Worm (Caenorhabditis elegans) whole organism, mixed stage, embryonic: ENCODE measurements around the gene K03A11.5.
A peak's percentile ranks its signal among the peaks of the same experiment; 100 is the strongest.

Experiments used
- M03D4.4 ChIP-seq: sonication (generic microtip); optimal IDR thresholded peaks from 2 replicates; lab custom pipeline; 2017; ENCODE audit warnings: mild to moderate bottlenecking, missing genetic modification characterization, missing compliant biosample characterization
- bed-3 ChIP-seq: fragments of 200-800 bp; sonication (Bioruptor generic); optimal IDR thresholded peaks from 3 replicates; lab custom pipeline; 2018; ENCODE audit warnings: mild to moderate bottlenecking, missing genetic modification characterization, moderate library complexity, missing compliant biosample characterization
- ceh-39 ChIP-seq: fragments of 150-350 bp; optimal IDR thresholded peaks from 2 replicates; lab custom pipeline; 2014; ENCODE audit warnings: missing biosample characterization, missing genetic modification characterization
- ceh-43 ChIP-seq: fragments of 200-800 bp; sonication (Bioruptor generic); optimal IDR thresholded peaks from 2 replicates; lab custom pipeline; 2018; ENCODE audit warnings: mild to moderate bottlenecking, missing genetic modification characterization, moderate library complexity, missing compliant biosample characterization
- ceh-83 ChIP-seq: fragments of 200-800 bp; sonication (Bioruptor generic); optimal IDR thresholded peaks from 2 replicates; lab custom pipeline; 2018; ENCODE audit warnings: mild to moderate bottlenecking, missing genetic modification characterization, missing compliant biosample characterization
- ces-1 ChIP-seq: fragments of 150-350 bp; optimal IDR thresholded peaks from 2 replicates; lab custom pipeline; 2014; ENCODE audit warnings: missing biosample characterization, missing genetic modification reagents, missing genetic modification characterization
- cnd-1 ChIP-seq: fragments of 200-800 bp; sonication (Bioruptor generic); optimal IDR thresholded peaks from 2 replicates; lab custom pipeline; 2018; ENCODE audit warnings: mild to moderate bottlenecking, missing genetic modification characterization, missing compliant biosample characterization
- drap-1 ChIP-seq: fragments of 200-800 bp; sonication (Bioruptor generic); optimal IDR thresholded peaks from 3 replicates; lab custom pipeline; 2018; ENCODE audit warnings: mild to moderate bottlenecking, missing genetic modification characterization, missing compliant biosample characterization
- elt-1 ChIP-seq: sonication (generic microtip); optimal IDR thresholded peaks from 2 replicates; lab custom pipeline; 2017; ENCODE audit warnings: missing genetic modification characterization, mild to moderate bottlenecking, missing compliant biosample characterization, antibody characterized with exemption, moderate library complexity, borderline replicate concordance; ENCODE audit not compliant: insufficient read depth
- elt-3 ChIP-seq: fragments of 150-350 bp; optimal IDR thresholded peaks from 2 replicates; lab custom pipeline; 2014; ENCODE audit warnings: missing biosample characterization, missing genetic modification characterization
- flh-1 ChIP-seq: fragments of 200-800 bp; sonication (Bioruptor generic); optimal IDR thresholded peaks from 2 replicates; lab custom pipeline; 2018; ENCODE audit warnings: mild to moderate bottlenecking, missing genetic modification characterization, moderate library complexity, missing compliant biosample characterization
- ham-2 ChIP-seq: fragments of 200-800 bp; sonication (Bioruptor generic); optimal IDR thresholded peaks from 2 replicates; lab custom pipeline; 2018; ENCODE audit warnings: mild to moderate bottlenecking, missing genetic modification characterization, missing compliant biosample characterization
- hlh-1 ChIP-seq: fragments of 150-350 bp; optimal IDR thresholded peaks from 2 replicates; lab custom pipeline; 2014; ENCODE audit warnings: missing biosample characterization, missing genetic modification reagents, missing genetic modification characterization
- lin-13 ChIP-seq: fragments of 150-350 bp; optimal IDR thresholded peaks from 2 replicates; lab custom pipeline; 2014; ENCODE audit warnings: missing biosample characterization, missing genetic modification characterization
- lin-32 ChIP-seq: fragments of 200-800 bp; sonication (Bioruptor generic); optimal IDR thresholded peaks from 2 replicates; lab custom pipeline; 2018; ENCODE audit warnings: mild to moderate bottlenecking, missing genetic modification characterization, missing compliant biosample characterization
- lsy-2 ChIP-seq: fragments of 150-350 bp; optimal IDR thresholded peaks from 2 replicates; lab custom pipeline; 2014; ENCODE audit warnings: missing biosample characterization, missing genetic modification characterization
- mab-5 ChIP-seq: fragments of 150-350 bp; optimal IDR thresholded peaks from 2 replicates; lab custom pipeline; 2014; ENCODE audit warnings: missing biosample characterization, missing genetic modification characterization
- mep-1 ChIP-seq: fragments of 150-350 bp; optimal IDR thresholded peaks from 2 replicates; lab custom pipeline; 2017; ENCODE audit warnings: missing biosample characterization, missing genetic modification reagents, missing genetic modification characterization, inconsistent platforms
- mls-2 ChIP-seq: sonication (generic microtip); optimal IDR thresholded peaks from 2 replicates; lab custom pipeline; 2016; ENCODE audit warnings: mild to moderate bottlenecking, missing genetic modification characterization, moderate library complexity, missing compliant biosample characterization
- nhr-12 ChIP-seq: fragments of 150-350 bp; optimal IDR thresholded peaks from 2 replicates; lab custom pipeline; 2014; ENCODE audit warnings: missing biosample characterization, missing genetic modification characterization
- nhr-2 ChIP-seq: fragments of 150-350 bp; optimal IDR thresholded peaks from 2 replicates; lab custom pipeline; 2014; ENCODE audit warnings: missing biosample characterization, missing genetic modification characterization
- nhr-237 ChIP-seq: fragments of 150-350 bp; optimal IDR thresholded peaks from 2 replicates; lab custom pipeline; 2014; ENCODE audit warnings: missing biosample characterization, missing genetic modification characterization
- nhr-28 ChIP-seq: fragments of 150-350 bp; optimal IDR thresholded peaks from 2 replicates; lab custom pipeline; 2014; ENCODE audit warnings: missing biosample characterization, missing genetic modification characterization
- nhr-76 ChIP-seq: sonication (generic microtip); optimal IDR thresholded peaks from 2 replicates; lab custom pipeline; 2017; ENCODE audit warnings: missing biosample characterization, missing genetic modification characterization
- pha-4 ChIP-seq: fragments of 150-350 bp; optimal IDR thresholded peaks from 2 replicates; lab custom pipeline; 2018; ENCODE audit warnings: missing biosample characterization, missing genetic modification reagents, missing genetic modification characterization
- snpc-4 ChIP-seq: fragments of 150-350 bp; optimal IDR thresholded peaks from 2 replicates; lab custom pipeline; 2014; ENCODE audit warnings: missing biosample characterization, missing genetic modification characterization
- sptf-1 ChIP-seq: sonication (generic microtip); optimal IDR thresholded peaks from 2 replicates; lab custom pipeline; 2017; ENCODE audit warnings: mild to moderate bottlenecking, missing genetic modification characterization, moderate library complexity, missing compliant biosample characterization
- tbx-8 ChIP-seq: fragments of 200-800 bp; sonication (Bioruptor generic); optimal IDR thresholded peaks from 2 replicates; lab custom pipeline; 2018; ENCODE audit warnings: mild to moderate bottlenecking, missing genetic modification characterization, moderate library complexity, missing compliant biosample characterization
- unc-120 ChIP-seq: sonication (generic microtip); optimal IDR thresholded peaks from 2 replicates; lab custom pipeline; 2017; ENCODE audit warnings: missing genetic modification characterization, missing compliant biosample characterization; ENCODE audit not compliant: poor library complexity, severe bottlenecking
- unc-62 ChIP-seq: fragments of 150-350 bp; optimal IDR thresholded peaks from 2 replicates; lab custom pipeline; 2014; ENCODE audit warnings: missing biosample characterization, missing genetic modification reagents, missing genetic modification characterization
- zip-8 ChIP-seq: fragments of 150-350 bp; optimal IDR thresholded peaks from 2 replicates; lab custom pipeline; 2014; ENCODE audit warnings: missing biosample characterization, missing genetic modification characterization
- ztf-11 ChIP-seq: fragments of 150-350 bp; optimal IDR thresholded peaks from 2 replicates; lab custom pipeline; 2014; ENCODE audit warnings: missing biosample characterization, missing genetic modification characterization

Gene K03A11.5

ce11 chrX:13032610-13033009 is 30.7 kb upstream of the K03A11.5 start, which contains the start of gene npr-10:
TSS of gene npr-10 (minus strand) at chrX:13032710.
- TF ChIP-seq tbx-8 (no peak), unc-62 (GFP tag; lab: Kevin White, UChicago) (no peak), mls-2 (tag; lab: Kevin White, UChicago) (no peak), cnd-1 (tag; lab: Kevin White, UChicago) (no peak), snpc-4 (tag; lab: Kevin White, UChicago) (no peak), ceh-39 (tag; lab: Kevin White, UChicago) (no peak), mab-5 (tag; lab: Kevin White, UChicago) (no peak), hlh-1 (tag; lab: Kevin White, UChicago) (no peak), mep-1 (no peak), ceh-83 (no peak), nhr-12 (tag; lab: Kevin White, UChicago) (no peak), bed-3 (no peak)

ce11 chrX:13033850-13034249 is 29.5 kb upstream of the K03A11.5 start:
- peak; percentile 50 for TF ChIP-seq ces-1
- TF ChIP-seq ham-2 (GFP tag; lab: Kevin White, UChicago), result no peak
- TF ChIP-seq, all 35 proteins: peak for 1

DNA sequence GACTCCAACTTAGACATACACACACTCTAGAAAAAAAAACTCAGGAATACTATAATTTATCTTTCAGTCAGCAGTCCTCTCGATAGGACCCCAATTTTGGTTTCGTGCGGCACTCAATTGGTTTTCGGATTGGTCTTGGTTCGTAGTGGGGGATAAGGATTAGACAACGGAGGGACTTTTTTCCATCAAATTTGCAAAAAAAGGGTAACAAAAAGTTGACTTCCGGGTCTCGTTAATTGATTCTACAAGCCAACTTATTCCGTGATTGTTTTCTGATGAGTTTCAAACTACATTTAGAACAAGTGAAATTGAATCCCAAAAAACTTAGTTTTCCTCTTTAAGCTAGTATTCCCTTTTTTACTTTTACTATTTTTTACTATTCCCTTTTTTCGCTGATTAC is 29.0 kb upstream of the K03A11.5 start:
- TF ChIP-seq ham-2 (GFP tag; lab: Kevin White, UChicago), result no peak
- no peak for TF ChIP-seq mls-2 (tag; lab: Kevin White, UChicago)
- TF ChIP-seq zip-8, result no peak
- TF ChIP-seq ztf-11 (tag; lab: Kevin White, UChicago), result no peak
- TF ChIP-seq sptf-1 (tag; lab: Kevin White, UChicago), result no peak
- no peak for TF ChIP-seq ceh-43 (GFP tag; lab: Kevin White, UChicago)
- TF ChIP-seq bed-3, result no peak
- no peak for TF ChIP-seq lsy-2 (tag; lab: Kevin White, UChicago)
- no peak for TF ChIP-seq elt-3 (tag; lab: Kevin White, UChicago)
- TF ChIP-seq, all 35 proteins: peak for 0

ce11 chrX:13038791-13039190 is 24.5 kb upstream of the K03A11.5 start:
- no peak for TF ChIP-seq snpc-4 (tag; lab: Kevin White, UChicago)
- no peak for TF ChIP-seq mls-2 (tag; lab: Kevin White, UChicago)
- TF ChIP-seq ceh-83, result no peak
- TF ChIP-seq cnd-1 (tag; lab: Kevin White, UChicago), result no peak
- TF ChIP-seq ceh-43 (GFP tag; lab: Kevin White, UChicago), result no peak
- TF ChIP-seq lin-13 (tag; lab: Kevin White, UChicago), result no peak
- TF ChIP-seq ham-2 (GFP tag; lab: Kevin White, UChicago), result no peak
- TF ChIP-seq zip-8, result no peak
- no peak for TF ChIP-seq lsy-2 (tag; lab: Kevin White, UChicago)
- TF ChIP-seq bed-3, result no peak
- TF ChIP-seq drap-1 (GFP tag; lab: Kevin White, UChicago), result no peak
- TF ChIP-seq nhr-237 (tag; lab: Kevin White, UChicago), result no peak
- TF ChIP-seq ces-1, result no peak
- TF ChIP-seq, all 35 proteins: peak for 0

ce11 chrX:13041830-13042229 is 21.5 kb upstream of the K03A11.5 start:
- TF ChIP-seq ceh-43 (GFP tag; lab: Kevin White, UChicago) (no peak), mep-1 (no peak), nhr-237 (tag; lab: Kevin White, UChicago) (no peak), mab-5 (tag; lab: Kevin White, UChicago) (no peak), drap-1 (GFP tag; lab: Kevin White, UChicago) (no peak), unc-120 (tag; lab: Kevin White, UChicago) (no peak), ces-1 (no peak), snpc-4 (tag; lab: Kevin White, UChicago) (no peak), nhr-2 (tag; lab: Kevin White, UChicago) (no peak), tbx-8 (no peak), M03D4.4 (tag; lab: Kevin White, UChicago) (no peak), pha-4 (tag; lab: Kevin White, UChicago) (no peak), nhr-28 (no peak), elt-1 (tag; lab: Kevin White, UChicago) (no peak), flh-1 (GFP tag; lab: Kevin White, UChicago) (no peak), lin-32 (GFP tag; lab: Kevin White, UChicago) (no peak), nhr-76 (tag; lab: Kevin White, UChicago) (no peak), hlh-1 (tag; lab: Kevin White, UChicago) (no peak)
